Worm (Caenorhabditis elegans) whole organism, L2 larva: ENCODE results near the gene cey-1.

ENCODE experiments used
- aly-2 ChIP-seq: fragments of 150-350 bp; optimal IDR thresholded peaks from 2 replicates; lab custom pipeline; 2014; ENCODE audit warnings: missing biosample characterization, missing genetic modification characterization
- blmp-1 ChIP-seq: sonication (generic microtip); optimal IDR thresholded peaks from 2 replicates; lab custom pipeline; 2017; ENCODE audit warnings: missing genetic modification characterization, mild to moderate bottlenecking, missing compliant biosample characterization, antibody characterized with exemption, moderate library complexity; ENCODE audit not compliant: insufficient read depth
- mdl-1 ChIP-seq, 2 experiments: fragments of 150-350 bp in 1 of 2; sonication (generic microtip) in 1 of 2; optimal IDR thresholded peaks; 2 replicates each; lab custom pipeline; 2017; ENCODE audit warnings: missing biosample characterization in 2 of 2, missing genetic modification characterization in 2 of 2
- nhr-12 ChIP-seq: fragments of 150-350 bp; optimal IDR thresholded peaks from 2 replicates; lab custom pipeline; 2014; ENCODE audit warnings: missing biosample characterization, missing genetic modification characterization
- nhr-23 ChIP-seq: fragments of 150-350 bp; optimal IDR thresholded peaks from 2 replicates; lab custom pipeline; 2014; ENCODE audit warnings: missing biosample characterization, missing genetic modification reagents, missing genetic modification characterization
- nhr-77 ChIP-seq: fragments of 150-350 bp; optimal IDR thresholded peaks from 2 replicates; lab custom pipeline; 2014; ENCODE audit warnings: missing biosample characterization, missing genetic modification characterization
- skn-1 ChIP-seq: sonication (generic microtip); optimal IDR thresholded peaks from 2 replicates; lab custom pipeline; 2017; ENCODE audit warnings: missing biosample characterization, missing genetic modification characterization
- sma-9 ChIP-seq, 2 experiments: fragments of 150-350 bp in 1 of 2; sonication (generic microtip) in 1 of 2; optimal IDR thresholded peaks; 2 replicates each; lab custom pipeline; 2014 to 2016; ENCODE audit warnings: missing genetic modification characterization in 2 of 2, mild to moderate bottlenecking in 1 of 2, missing biosample characterization in 1 of 2, missing compliant biosample characterization in 1 of 2, missing genetic modification reagents in 1 of 2, moderate library complexity in 1 of 2
- unc-62 ChIP-seq: fragments of 150-350 bp; optimal IDR thresholded peaks from 2 replicates; lab custom pipeline; 2014; ENCODE audit warnings: missing biosample characterization, missing genetic modification reagents, missing genetic modification characterization
- ztf-11 ChIP-seq: sonication (generic microtip); optimal IDR thresholded peaks from 2 replicates; lab custom pipeline; 2017; ENCODE audit warnings: missing biosample characterization, missing genetic modification characterization
- ztf-4 ChIP-seq: fragments of 150-350 bp; optimal IDR thresholded peaks from 2 replicates; lab custom pipeline; 2014; ENCODE audit warnings: missing biosample characterization, missing genetic modification characterization

DNA sequence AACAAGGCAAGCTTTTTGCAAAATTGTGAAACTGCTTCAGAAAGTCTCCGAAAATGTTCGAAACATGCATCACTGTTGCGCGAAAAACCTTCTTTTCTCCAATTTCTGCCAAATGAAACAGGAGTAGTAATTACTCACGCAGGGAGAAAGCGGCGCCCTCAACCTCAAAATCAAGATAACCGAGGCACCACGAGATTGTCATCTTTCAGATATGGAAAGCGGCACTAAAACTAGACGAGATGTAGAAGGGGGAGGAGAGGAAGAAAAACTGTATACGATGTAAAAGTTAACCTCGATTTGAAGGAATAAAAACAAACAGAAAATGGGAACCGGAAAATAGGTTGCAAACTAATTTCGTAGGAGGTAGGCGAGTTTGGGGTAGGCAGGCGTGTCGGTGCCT is 35.5 kb upstream of the cey-1 start:
- no peak for TF ChIP-seq nhr-12 (tag; lab: Kevin White, UChicago)
- TF ChIP-seq nhr-23: peak; percentile 81
- no peak for TF ChIP-seq skn-1 (tag; lab: Kevin White, UChicago)
- TF ChIP-seq aly-2 (tag; lab: Kevin White, UChicago): no peak
- TF ChIP-seq ztf-11: no peak
- TF ChIP-seq unc-62 (GFP tag; lab: Kevin White, UChicago): no peak
- no peak for TF ChIP-seq nhr-77 (tag; lab: Kevin White, UChicago)
- peak; percentile 8 for TF ChIP-seq blmp-1 (tag; lab: Kevin White, UChicago)
- no peak for TF ChIP-seq sma-9 (GFP tag; optimal IDR thresholded peaks at IDR 0.05; lab: Kevin White, UChicago)
- TF ChIP-seq sma-9 (tag; optimal IDR thresholded peaks at IDR 0.05; lab: Kevin White, UChicago): no peak
- TF ChIP-seq ztf-4 (tag; lab: Kevin White, UChicago): no peak
- TF ChIP-seq mdl-1 (tag; optimal IDR thresholded peaks at IDR 0.05; lab: Kevin White, UChicago): no peak
